Worm (Caenorhabditis elegans) whole organism, mixed stage, embryonic: ENCODE measurements around the gene glb-31.

Source experiments
- blmp-1 ChIP-seq: fragments of 150-350 bp; optimal IDR thresholded peaks from 2 replicates; lab custom pipeline; 2014; ENCODE audit warnings: missing biosample characterization, missing genetic modification characterization
- ces-1 ChIP-seq: fragments of 150-350 bp; optimal IDR thresholded peaks from 2 replicates; lab custom pipeline; 2014; ENCODE audit warnings: missing biosample characterization, missing genetic modification reagents, missing genetic modification characterization
- flh-1 ChIP-seq: fragments of 200-800 bp; sonication (Bioruptor generic); optimal IDR thresholded peaks from 2 replicates; lab custom pipeline; 2018; ENCODE audit warnings: mild to moderate bottlenecking, missing genetic modification characterization, moderate library complexity, missing compliant biosample characterization
- snpc-4 ChIP-seq: fragments of 150-350 bp; optimal IDR thresholded peaks from 2 replicates; lab custom pipeline; 2014; ENCODE audit warnings: missing biosample characterization, missing genetic modification characterization
- sptf-1 ChIP-seq: sonication (generic microtip); optimal IDR thresholded peaks from 2 replicates; lab custom pipeline; 2017; ENCODE audit warnings: mild to moderate bottlenecking, missing genetic modification characterization, moderate library complexity, missing compliant biosample characterization
- unc-39 ChIP-seq: fragments of 150-350 bp; optimal IDR thresholded peaks from 2 replicates; lab custom pipeline; 2014; ENCODE audit warnings: missing biosample characterization, missing genetic modification characterization
- ztf-11 ChIP-seq: fragments of 150-350 bp; optimal IDR thresholded peaks from 2 replicates; lab custom pipeline; 2014; ENCODE audit warnings: missing biosample characterization, missing genetic modification characterization

ce11 chrII:1340049-1340448 is 38.6 kb upstream of the glb-31 start:
- TF ChIP-seq sptf-1 (tag; lab: Kevin White, UChicago) (no peak), snpc-4 (tag; lab: Kevin White, UChicago) (no peak), ces-1 (GFP tag; lab: Kevin White, UChicago) (no peak), ztf-11 (no peak), unc-39 (tag; lab: Kevin White, UChicago) (no peak), blmp-1 (tag; lab: Kevin White, UChicago) (no peak), flh-1 (GFP tag; lab: Kevin White, UChicago) (no peak)
